Worm (Caenorhabditis elegans): Measurements from ENCODE around the gene srj-50.

DNA sequence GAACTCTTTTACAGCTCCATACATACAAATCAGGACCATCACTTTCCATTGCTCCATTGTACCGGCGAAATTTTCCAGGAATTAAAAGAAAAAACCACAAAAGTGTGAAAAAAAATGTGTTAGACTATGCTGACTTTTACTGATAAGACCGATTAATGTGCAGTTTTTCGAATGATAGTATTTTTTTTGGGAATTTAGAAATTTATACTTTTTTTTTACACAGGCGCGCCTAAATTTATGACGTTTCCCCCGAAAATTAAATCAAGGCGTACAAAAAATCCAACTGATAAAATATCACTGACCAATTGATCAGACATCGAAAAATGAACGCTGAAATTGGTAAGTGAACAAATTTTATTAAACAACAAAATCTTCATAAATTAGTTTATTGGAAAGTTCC, 42.7 kb downstream of the srj-50 start, which contains the start of gene folt-2:
- no peak for TF ChIP-seq fos-1 (tag; optimal IDR thresholded peaks at IDR 0.05)
- TF ChIP-seq nhr-23 (tag; optimal IDR thresholded peaks at IDR 0.05), result no peak
- no peak for TF ChIP-seq pha-4 (tag; optimal IDR thresholded peaks at IDR 0.05)
- TF ChIP-seq lin-39 (tag; optimal IDR thresholded peaks at IDR 0.05), result no peak

Data from whole organism, L3 larva.